Worm (Caenorhabditis elegans) whole organism, L4 larva: ENCODE data around the gene Y53G8AR.6.

Experiments used
- sdz-12 ChIP-seq: fragments of 200-800 bp; sonication (Bioruptor generic); optimal IDR thresholded peaks from 2 replicates; lab custom pipeline; 2018; ENCODE audit warnings: mild to moderate bottlenecking, missing genetic modification characterization, missing compliant biosample characterization
- zag-1 ChIP-seq: fragments of 150-350 bp; optimal IDR thresholded peaks from 2 replicates; lab custom pipeline; 2014; ENCODE audit warnings: missing biosample characterization, missing genetic modification characterization

DNA sequence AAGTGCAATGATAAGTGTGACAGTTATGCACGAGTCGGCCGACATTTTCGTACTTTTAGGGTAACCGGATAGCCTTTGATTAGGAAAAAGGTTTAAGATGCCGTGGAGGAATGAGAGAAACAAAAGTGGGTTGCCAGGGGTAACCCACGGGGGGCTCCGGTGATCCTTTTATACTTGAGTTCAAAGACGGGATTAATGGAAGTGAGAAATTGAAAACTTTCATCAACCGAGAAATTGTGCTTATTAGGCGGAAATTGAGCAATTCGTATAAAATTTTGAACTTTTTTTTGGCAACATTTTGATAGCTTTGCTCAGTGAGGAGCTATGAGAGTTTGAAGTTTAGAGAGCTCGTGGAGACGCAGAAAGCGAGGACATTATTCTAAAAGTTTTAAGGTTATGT, 39.0 kb upstream of the Y53G8AR.6 start, which contains the start of gene Y53G8AM.4:
- TF ChIP-seq zag-1 = no peak
- TF ChIP-seq sdz-12 = no peak
